Worm (Caenorhabditis elegans) whole organism, midembryonic: ENCODE measurements around the gene col-85.

Experiments
- T22C8.4 ChIP-seq: fragments of 200-800 bp; sonication (Bioruptor generic); IDR thresholded peaks from 2 replicates; pipeline ENCODE4 v1.3.6; 2022; ENCODE audit warnings: missing genetic modification characterization, missing compliant biosample characterization
- flt-1 ChIP-seq: fragments of 200-800 bp; sonication (Bioruptor generic); IDR thresholded peaks from 2 replicates; pipeline ENCODE4 v1.3.6; 2022; ENCODE audit warnings: missing genetic modification characterization, missing compliant biosample characterization
- klf-2 ChIP-seq: fragments of 200-800 bp; sonication (Bioruptor generic); conservative IDR thresholded peaks from 2 replicates; pipeline ENCODE4 v1.3.6; 2022; ENCODE audit warnings: missing genetic modification reagents, missing genetic modification characterization, missing compliant biosample characterization
- tab-1 ChIP-seq: fragments of 200-800 bp; sonication (Bioruptor generic); IDR thresholded peaks from 2 replicates; pipeline ENCODE4 v1.3.6; 2022; ENCODE audit warnings: missing genetic modification characterization, missing compliant biosample characterization

ce11 chrII:12482622-12483021 is 12.3 kb downstream of the col-85 start, which contains the start of gene fbxb-102:
- no peak for TF ChIP-seq T22C8.4
- TF ChIP-seq flt-1 (GFP tag; lab: Robert Waterston, UW), result no peak
- TF ChIP-seq klf-2 (GFP tag; lab: Robert Waterston, UW), result no peak
- TF ChIP-seq tab-1 (GFP tag; lab: Robert Waterston, UW), result no peak
